Fruit fly (Drosophila melanogaster): ENCODE data around the gene CG42464.

CG42464 gene

DNA sequence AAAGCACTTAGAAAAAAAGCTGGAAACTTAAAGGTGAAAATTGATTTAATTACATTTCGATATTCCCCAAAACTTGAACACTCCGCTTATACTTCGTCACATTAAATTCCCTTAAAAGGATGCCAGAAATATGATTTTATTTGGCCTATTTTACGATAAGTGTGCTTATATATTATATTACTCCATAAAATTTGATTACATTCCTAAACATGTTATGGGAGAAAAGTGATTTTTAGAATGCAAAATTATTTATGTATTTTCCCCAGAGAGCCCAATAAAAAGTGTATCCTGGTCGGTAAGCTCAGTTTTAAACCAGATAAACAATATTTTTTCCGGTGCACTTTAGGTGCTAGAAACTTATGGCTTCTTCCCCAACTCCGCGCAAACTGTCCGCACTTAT, 38.4 kb downstream of the CG42464 start (continued):
- TF ChIP-seq dpn (GFP tag; optimal IDR thresholded peaks at IDR 0.05) (no peak), so (GFP tag; IDR thresholded peaks at IDR 0.05) (no peak), CG15011 (GFP tag; optimal IDR thresholded peaks at IDR 0.05) (no peak), sens (GFP tag) (no peak), CG6654 (GFP tag; optimal IDR thresholded peaks at IDR 0.05) (no peak), salm (tag; optimal IDR thresholded peaks at IDR 0.05) (no peak), CG9932 (GFP tag; IDR thresholded peaks at IDR 0.05) (no peak), CG8924 (tag; optimal IDR thresholded peaks at IDR 0.05) (no peak), gfzf (GFP tag; optimal IDR thresholded peaks at IDR 0.05) (no peak), Bteb2 (GFP tag; optimal IDR thresholded peaks at IDR 0.05) (no peak), ase (GFP tag; IDR thresholded peaks at IDR 0.05) (no peak), luna (GFP tag; optimal IDR thresholded peaks at IDR 0.05) (no peak), CG8944 (GFP tag; optimal IDR thresholded peaks at IDR 0.05) (no peak), tio (GFP tag; optimal IDR thresholded peaks at IDR 0.05) (peak; percentile 17), psq (GFP tag; optimal IDR thresholded peaks at IDR 0.05) (no peak), CG10431 (GFP tag; optimal IDR thresholded peaks at IDR 0.05) (no peak), Dbx (GFP tag; IDR thresholded peaks at IDR 0.05) (no peak), Sox102F (GFP tag; optimal IDR thresholded peaks at IDR 0.05) (peak; percentile 19), CG10543 (GFP tag; optimal IDR thresholded peaks at IDR 0.05) (no peak), CG10147 (GFP tag; optimal IDR thresholded peaks at IDR 0.05) (peak; percentile 24), gcm (GFP tag; optimal IDR thresholded peaks at IDR 0.05) (no peak), wor (GFP tag; IDR thresholded peaks at IDR 0.05) (no peak), CG13424 (tag; optimal IDR thresholded peaks at IDR 0.05) (no peak), CG3847 (GFP tag; IDR thresholded peaks at IDR 0.05) (no peak), Xbp1 (GFP tag; optimal IDR thresholded peaks at IDR 0.05) (no peak), esg (GFP tag; conservative IDR thresholded peaks at IDR 0.05) (no peak), cg (GFP tag; optimal IDR thresholded peaks at IDR 0.05) (no peak), Ets97D (GFP tag; optimal IDR thresholded peaks at IDR 0.05) (no peak), TFAM (GFP tag; optimal IDR thresholded peaks at IDR 0.05) (no peak), pnt (GFP tag; optimal IDR thresholded peaks at IDR 0.05) (no peak), gem (tag; optimal IDR thresholded peaks at IDR 0.05) (peak; percentile 21), CG14441 (GFP tag; IDR thresholded peaks at IDR 0.05) (no peak), HHEX (GFP tag; optimal IDR thresholded peaks at IDR 0.05) (no peak), Vsx1 (GFP tag; optimal IDR thresholded peaks at IDR 0.05) (no peak), CG15479 (GFP tag; optimal IDR thresholded peaks at IDR 0.05) (no peak), stwl (tag; optimal IDR thresholded peaks at IDR 0.05) (no peak), CG2120 (GFP tag; optimal IDR thresholded peaks at IDR 0.05) (peak; percentile 43), ewg (GFP tag; optimal IDR thresholded peaks at IDR 0.05) (no peak), CG2202 (tag; optimal IDR thresholded peaks at IDR 0.05) (no peak), mld (GFP tag; IDR thresholded peaks at IDR 0.05; ENCODE audit: partially characterized antibody) (no peak), schlank (tag; optimal IDR thresholded peaks at IDR 0.05) (no peak), ash1 (GFP tag; optimal IDR thresholded peaks at IDR 0.05) (no peak), CG11723 (GFP tag; optimal IDR thresholded peaks at IDR 0.05) (no peak), sqz (GFP tag; optimal IDR thresholded peaks at IDR 0.05) (no peak), CG1647 (GFP tag; optimal IDR thresholded peaks at IDR 0.05) (no peak), B-H2 (GFP tag; optimal IDR thresholded peaks at IDR 0.05) (no peak), H15 (GFP tag; IDR thresholded peaks at IDR 0.05) (no peak), ro (GFP tag; IDR thresholded peaks at IDR 0.05) (no peak), CG3726 (GFP tag; IDR thresholded peaks at IDR 0.05) (no peak), CG14667 (GFP tag; IDR thresholded peaks at IDR 0.05) (no peak), odd (GFP tag; optimal IDR thresholded peaks at IDR 0.05) (no peak), Optix (GFP tag; IDR thresholded peaks at IDR 0.05) (no peak), Hr3 (GFP tag; optimal IDR thresholded peaks at IDR 0.05) (no peak)

Measured in whole organism, embryonic.